Worm (Caenorhabditis elegans) whole organism, L1 larva: ENCODE results near the gene F44E2.7.
A peak's percentile ranks its signal among the peaks of the same experiment; 100 is the strongest.

ENCODE experiments used
- aha-1 ChIP-seq: fragments of 150-350 bp; optimal IDR thresholded peaks from 2 replicates; lab custom pipeline; 2014; ENCODE audit warnings: missing biosample characterization, missing genetic modification characterization
- aly-2 ChIP-seq: fragments of 150-350 bp; optimal IDR thresholded peaks from 2 replicates; lab custom pipeline; 2014; ENCODE audit warnings: missing biosample characterization, missing genetic modification characterization
- egl-27 ChIP-seq, 2 experiments: fragments of 150-350 bp in 1 of 2; sonication (generic microtip); optimal IDR thresholded peaks; 3 replicates each; lab custom pipeline; 2017 to 2018; ENCODE audit warnings: missing biosample characterization in 2 of 2, missing genetic modification characterization in 2 of 2, missing genetic modification reagents in 2 of 2
- elt-3 ChIP-seq, 6 experiments: fragments of 150-350 bp in 1 of 6; sonication (generic microtip); optimal IDR thresholded peaks; 2 replicates each; lab custom pipeline; 2017 to 2018; ENCODE audit warnings: missing biosample characterization in 6 of 6, missing genetic modification characterization in 6 of 6, inconsistent platforms in 1 of 6
- hlh-17 ChIP-seq: fragments of 200-800 bp; sonication (Bioruptor generic); optimal IDR thresholded peaks from 2 replicates; lab custom pipeline; 2018; ENCODE audit warnings: missing genetic modification characterization, mild to moderate bottlenecking, missing compliant biosample characterization, moderate library complexity, borderline replicate concordance
- lin-13 ChIP-seq: fragments of 150-350 bp; optimal IDR thresholded peaks from 2 replicates; lab custom pipeline; 2014; ENCODE audit warnings: missing biosample characterization, missing genetic modification reagents, missing genetic modification characterization
- lin-14 ChIP-seq: fragments of 200-800 bp; sonication (Bioruptor generic); optimal IDR thresholded peaks from 2 replicates; lab custom pipeline; 2018; ENCODE audit warnings: mild to moderate bottlenecking, missing genetic modification characterization, moderate library complexity, missing compliant biosample characterization
- skn-1 ChIP-seq: fragments of 150-350 bp; optimal IDR thresholded peaks from 2 replicates; lab custom pipeline; 2014; ENCODE audit warnings: missing biosample characterization, missing genetic modification characterization
- sup-37 ChIP-seq: fragments of 200-800 bp; sonication (Bioruptor generic); optimal IDR thresholded peaks from 2 replicates; lab custom pipeline; 2018; ENCODE audit warnings: mild to moderate bottlenecking, missing genetic modification characterization, missing compliant biosample characterization

DNA sequence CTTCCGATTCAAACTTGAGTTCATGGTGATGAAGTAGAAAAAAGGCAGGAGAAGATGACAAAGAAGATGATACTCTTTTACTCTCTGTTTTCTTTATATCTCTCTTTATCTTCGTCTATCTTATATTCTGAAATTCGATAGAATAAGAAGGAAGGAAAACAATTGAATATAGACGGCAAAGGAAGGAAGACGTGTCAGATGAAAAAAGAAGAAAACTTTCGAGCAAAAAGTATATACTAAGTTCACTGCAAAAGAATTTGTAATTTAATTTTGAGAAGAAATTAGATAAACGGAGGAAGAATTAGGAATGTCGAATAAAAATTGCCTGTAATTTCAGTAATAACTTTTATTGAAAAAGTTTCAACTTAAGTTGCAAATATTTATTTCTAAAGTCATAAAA is 28.7 kb upstream of the F44E2.7 start, which contains the start of gene K01F9.2:
- no peak for TF ChIP-seq skn-1 (tag; lab: Kevin White, UChicago)
- TF ChIP-seq aly-2, result no peak
- TF ChIP-seq lin-14, result peak; percentile 49
- TF ChIP-seq elt-3 (tag; optimal IDR thresholded peaks at IDR 0.05; lab: Kevin White, UChicago), result no peak
- TF ChIP-seq egl-27 (tag; optimal IDR thresholded peaks at IDR 0.05; lab: Kevin White, UChicago), result no peak
- no peak for TF ChIP-seq hlh-17 (GFP tag; lab: Kevin White, UChicago)
- no peak for TF ChIP-seq sup-37 (GFP tag; lab: Kevin White, UChicago)
- no peak for TF ChIP-seq aha-1
- no peak for TF ChIP-seq lin-13 (GFP tag; lab: Kevin White, UChicago)
